Worm (Caenorhabditis elegans) whole organism, L2 larva: ENCODE measurements around the gene hsp-110.

Experiments
- R02D3.7 ChIP-seq: fragments of 150-350 bp; optimal IDR thresholded peaks from 2 replicates; lab custom pipeline; 2014; ENCODE audit warnings: missing biosample characterization, missing genetic modification characterization
- Y55F3AM.14 ChIP-seq: fragments of 200-800 bp; sonication (Bioruptor generic); optimal IDR thresholded peaks from 2 replicates; lab custom pipeline; 2018; ENCODE audit warnings: mild to moderate bottlenecking, missing genetic modification characterization, missing compliant biosample characterization
- alr-1 ChIP-seq: fragments of 150-350 bp; optimal IDR thresholded peaks from 2 replicates; lab custom pipeline; 2014; ENCODE audit warnings: missing biosample characterization, missing genetic modification characterization
- ceh-16 ChIP-seq: fragments of 150-350 bp; optimal IDR thresholded peaks from 2 replicates; lab custom pipeline; 2014; ENCODE audit warnings: missing biosample characterization, missing genetic modification characterization
- ceh-82 ChIP-seq: fragments of 150-350 bp; optimal IDR thresholded peaks from 2 replicates; lab custom pipeline; 2014; ENCODE audit warnings: missing biosample characterization, missing genetic modification characterization
- dmd-4 ChIP-seq: sonication (generic microtip); optimal IDR thresholded peaks from 2 replicates; lab custom pipeline; 2017; ENCODE audit warnings: missing biosample characterization, missing genetic modification characterization
- egl-27 ChIP-seq: sonication (generic microtip); optimal IDR thresholded peaks from 3 replicates; lab custom pipeline; 2017; ENCODE audit warnings: missing biosample characterization, missing genetic modification reagents, missing genetic modification characterization
- elt-1 ChIP-seq: fragments of 150-350 bp; optimal IDR thresholded peaks from 2 replicates; lab custom pipeline; 2014; ENCODE audit warnings: missing biosample characterization, missing genetic modification characterization
- elt-3 ChIP-seq: sonication (generic microtip); optimal IDR thresholded peaks from 2 replicates; lab custom pipeline; 2017; ENCODE audit warnings: missing biosample characterization, missing genetic modification characterization
- fos-1 ChIP-seq: fragments of 150-350 bp; optimal IDR thresholded peaks from 2 replicates; lab custom pipeline; 2014; ENCODE audit warnings: missing biosample characterization, missing genetic modification characterization
- gmeb-1 ChIP-seq: fragments of 150-350 bp; optimal IDR thresholded peaks from 2 replicates; lab custom pipeline; 2014; ENCODE audit warnings: missing biosample characterization, missing genetic modification characterization
- lin-11 ChIP-seq: fragments of 150-350 bp; sonication (generic microtip); optimal IDR thresholded peaks from 2 replicates; lab custom pipeline; 2014; ENCODE audit warnings: missing biosample characterization, missing genetic modification characterization, inconsistent platforms, mixed read lengths
- lin-39 ChIP-seq: fragments of 150-350 bp; optimal IDR thresholded peaks from 2 replicates; lab custom pipeline; 2014; ENCODE audit warnings: missing biosample characterization, missing genetic modification reagents, missing genetic modification characterization
- lsy-2 ChIP-seq, 2 experiments: fragments of 150-350 bp in 1 of 2; sonication (generic microtip) in 1 of 2; optimal IDR thresholded peaks; 2 replicates each; lab custom pipeline; 2014 to 2017; ENCODE audit warnings: missing biosample characterization in 2 of 2, missing genetic modification characterization in 2 of 2
- mbf-1 ChIP-seq: sonication (generic microtip); optimal IDR thresholded peaks from 2 replicates; lab custom pipeline; 2017; ENCODE audit warnings: missing biosample characterization, missing genetic modification characterization
- mdl-1 ChIP-seq, 2 experiments: fragments of 150-350 bp in 1 of 2; sonication (generic microtip) in 1 of 2; optimal IDR thresholded peaks; 2 replicates each; lab custom pipeline; 2017; ENCODE audit warnings: missing biosample characterization in 2 of 2, missing genetic modification characterization in 2 of 2
- nhr-10 ChIP-seq: sonication (generic microtip); optimal IDR thresholded peaks from 2 replicates; lab custom pipeline; 2017; ENCODE audit warnings: missing biosample characterization, missing genetic modification characterization
- nhr-11 ChIP-seq: fragments of 150-350 bp; optimal IDR thresholded peaks from 2 replicates; lab custom pipeline; 2014; ENCODE audit warnings: missing biosample characterization, missing genetic modification characterization
- nhr-12 ChIP-seq: fragments of 150-350 bp; optimal IDR thresholded peaks from 2 replicates; lab custom pipeline; 2014; ENCODE audit warnings: missing biosample characterization, missing genetic modification characterization
- nhr-129 ChIP-seq: fragments of 150-350 bp; optimal IDR thresholded peaks from 2 replicates; lab custom pipeline; 2014; ENCODE audit warnings: missing biosample characterization, missing genetic modification characterization
- nhr-21 ChIP-seq: fragments of 150-350 bp; optimal IDR thresholded peaks from 2 replicates; lab custom pipeline; 2014; ENCODE audit warnings: missing biosample characterization, missing genetic modification characterization
- nhr-23 ChIP-seq: fragments of 150-350 bp; optimal IDR thresholded peaks from 2 replicates; lab custom pipeline; 2014; ENCODE audit warnings: missing biosample characterization, missing genetic modification reagents, missing genetic modification characterization
- nhr-237 ChIP-seq: fragments of 150-350 bp; optimal IDR thresholded peaks from 2 replicates; lab custom pipeline; 2014; ENCODE audit warnings: missing biosample characterization, missing genetic modification characterization
- nhr-25 ChIP-seq: fragments of 150-350 bp; sonication (generic microtip); optimal IDR thresholded peaks from 3 replicates; lab custom pipeline; 2014; ENCODE audit warnings: missing biosample characterization, missing genetic modification characterization
- nhr-6 ChIP-seq: fragments of 150-350 bp; optimal IDR thresholded peaks from 2 replicates; lab custom pipeline; 2014; ENCODE audit warnings: missing biosample characterization, missing genetic modification characterization
- nhr-77 ChIP-seq: fragments of 150-350 bp; optimal IDR thresholded peaks from 2 replicates; lab custom pipeline; 2014; ENCODE audit warnings: missing biosample characterization, missing genetic modification characterization
- peb-1 ChIP-seq: fragments of 150-350 bp; optimal IDR thresholded peaks from 2 replicates; lab custom pipeline; 2014; ENCODE audit warnings: missing biosample characterization, missing genetic modification characterization
- sem-4 ChIP-seq: fragments of 150-350 bp; optimal IDR thresholded peaks from 2 replicates; lab custom pipeline; 2014; ENCODE audit warnings: missing biosample characterization, missing genetic modification reagents, missing genetic modification characterization
- skn-1 ChIP-seq: sonication (generic microtip); optimal IDR thresholded peaks from 2 replicates; lab custom pipeline; 2017; ENCODE audit warnings: missing biosample characterization, missing genetic modification characterization
- sma-3 ChIP-seq: sonication (generic microtip); optimal IDR thresholded peaks from 2 replicates; lab custom pipeline; 2016; ENCODE audit warnings: missing genetic modification reagents, missing genetic modification characterization, missing compliant biosample characterization
- sma-9 ChIP-seq, 2 experiments: fragments of 150-350 bp in 1 of 2; sonication (generic microtip) in 1 of 2; optimal IDR thresholded peaks; 2 replicates each; lab custom pipeline; 2014 to 2016; ENCODE audit warnings: missing genetic modification characterization in 2 of 2, mild to moderate bottlenecking in 1 of 2, missing biosample characterization in 1 of 2, missing compliant biosample characterization in 1 of 2, missing genetic modification reagents in 1 of 2, moderate library complexity in 1 of 2
- snpc-4 ChIP-seq: fragments of 150-350 bp; optimal IDR thresholded peaks from 2 replicates; lab custom pipeline; 2014; ENCODE audit warnings: missing biosample characterization, missing genetic modification characterization
- unc-62 ChIP-seq: fragments of 150-350 bp; optimal IDR thresholded peaks from 2 replicates; lab custom pipeline; 2014; ENCODE audit warnings: missing biosample characterization, missing genetic modification reagents, missing genetic modification characterization
- zag-1 ChIP-seq: fragments of 150-350 bp; optimal IDR thresholded peaks from 2 replicates; lab custom pipeline; 2014; ENCODE audit warnings: missing biosample characterization, missing genetic modification characterization
- ztf-11 ChIP-seq: sonication (generic microtip); optimal IDR thresholded peaks from 2 replicates; lab custom pipeline; 2017; ENCODE audit warnings: missing biosample characterization, missing genetic modification characterization

hsp-110 gene

DNA sequence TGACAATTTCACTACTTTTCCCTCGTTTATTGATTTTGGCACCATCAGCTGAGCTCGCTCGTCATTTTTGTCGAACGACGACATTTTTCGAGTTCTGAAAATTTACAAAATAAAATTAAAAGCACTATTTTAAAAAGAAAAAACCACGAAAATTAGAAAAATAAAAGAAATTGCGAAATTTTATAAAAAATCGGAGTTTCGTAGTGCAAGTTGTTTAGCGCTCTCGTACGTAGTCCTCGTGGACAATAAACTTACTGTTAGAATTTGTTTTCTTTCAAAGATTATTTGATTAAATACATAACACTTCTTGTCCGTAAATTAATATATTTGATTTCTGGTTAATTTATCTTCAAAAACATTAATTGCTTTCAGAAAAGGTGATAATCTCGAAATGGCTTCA is 43.5 kb upstream of the hsp-110 start, which contains the start of the genes ess-2 and F42H10.2 (continued):
- no peak for TF ChIP-seq skn-1
- TF ChIP-seq mdl-1 (tag; optimal IDR thresholded peaks at IDR 0.05; lab: Kevin White, UChicago) = no peak
- no peak for TF ChIP-seq elt-3 (tag; lab: Kevin White, UChicago)
- no peak for TF ChIP-seq mbf-1
- TF ChIP-seq nhr-77 (tag; lab: Kevin White, UChicago) = no peak
- peak; percentile 22 for TF ChIP-seq sma-3
- no peak for TF ChIP-seq dmd-4 (tag; lab: Kevin White, UChicago)
- no peak for TF ChIP-seq ceh-16 (tag; lab: Kevin White, UChicago)
- no peak for TF ChIP-seq peb-1 (tag; lab: Kevin White, UChicago)
- TF ChIP-seq nhr-6 (tag; lab: Kevin White, UChicago) = no peak
- no peak for TF ChIP-seq ceh-82

DNA sequence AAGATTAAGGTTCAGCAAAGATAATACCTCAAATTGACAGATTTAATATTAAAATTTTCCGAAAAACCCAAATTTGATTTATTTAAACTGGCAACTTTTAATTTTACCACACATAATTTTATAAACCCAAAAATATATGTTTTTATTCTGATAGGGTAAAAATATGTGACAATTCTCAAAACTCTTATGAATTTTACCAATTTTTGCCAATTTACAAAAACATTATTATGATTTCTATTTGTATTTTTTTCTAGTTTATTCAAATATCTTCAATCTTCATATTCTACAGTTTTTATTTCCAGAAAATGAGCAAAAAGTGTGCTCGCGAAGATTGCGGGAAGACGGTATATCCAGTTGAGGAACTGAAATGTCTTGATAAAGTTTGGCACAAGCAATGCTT is 37.1 kb upstream of the hsp-110 start, which contains the start of gene F42H10.3:
F42H10.3 (plus strand) TSS at position 301 of the 400 bp plus-strand sequence.
- no peak for TF ChIP-seq egl-27 (tag; lab: Kevin White, UChicago)

DNA sequence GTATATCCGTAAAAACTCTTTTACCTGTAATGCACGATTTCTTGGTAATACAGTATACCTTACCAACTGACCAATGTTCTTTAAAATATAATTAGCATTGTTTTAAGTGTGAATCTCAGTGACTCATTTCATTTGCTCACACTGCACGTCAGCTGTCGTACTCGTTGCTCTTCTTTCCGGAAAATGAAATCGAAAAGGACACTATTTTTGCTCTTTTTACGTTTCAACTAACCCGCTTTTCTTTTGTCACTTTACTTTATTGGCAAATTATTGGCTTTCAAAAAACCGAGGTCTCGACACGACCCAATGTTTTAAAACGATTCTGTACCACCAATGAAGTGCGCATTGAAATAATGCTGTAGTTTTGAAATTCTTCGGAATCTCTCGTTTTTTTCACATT is 33.6 kb upstream of the hsp-110 start, which contains the start of gene F42H10.6:
F42H10.6 (minus strand) TSS at position 101 of the 400 bp plus-strand sequence.
- no peak for TF ChIP-seq lin-11 (tag; lab: Kevin White, UChicago)
- no peak for TF ChIP-seq nhr-129 (tag; lab: Kevin White, UChicago)
- TF ChIP-seq ztf-11 = no peak
- TF ChIP-seq elt-1 = no peak
- TF ChIP-seq nhr-23 (tag; lab: Kevin White, UChicago) = no peak
- no peak for TF ChIP-seq nhr-10
- TF ChIP-seq, all 48 proteins: peak for 0

DNA sequence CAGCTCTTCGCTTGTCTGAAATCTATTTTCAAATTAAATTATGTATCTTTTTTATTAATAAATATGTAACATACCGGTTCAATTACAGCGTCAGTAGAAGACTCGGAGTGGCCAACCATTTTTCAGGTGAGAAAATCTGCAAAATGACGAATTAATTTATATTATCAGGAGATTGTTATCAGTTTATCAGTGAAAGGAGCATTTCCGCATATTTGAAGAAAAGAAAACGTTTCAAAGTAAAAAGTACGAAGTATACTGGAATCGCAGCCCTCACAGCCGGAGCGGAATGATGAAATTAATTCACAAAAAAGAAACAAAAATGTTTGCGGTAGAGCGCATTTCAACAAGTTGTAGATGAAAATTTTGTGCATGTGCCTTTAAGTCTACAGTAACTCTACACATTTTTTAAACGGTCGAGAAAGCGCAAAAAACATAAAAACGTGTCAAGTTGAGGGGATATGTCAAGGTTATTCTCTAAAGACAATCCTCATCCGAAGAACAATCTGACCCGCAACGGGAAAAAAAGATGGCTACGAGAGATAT is 32.7 kb upstream of the hsp-110 start:
- TF ChIP-seq ztf-11 (no peak), sma-9 (GFP tag; optimal IDR thresholded peaks at IDR 0.05; lab: Kevin White, UChicago) (peak; percentile 9), sma-9 (tag; optimal IDR thresholded peaks at IDR 0.05; lab: Kevin White, UChicago) (no peak), lin-39 (tag; lab: Kevin White, UChicago) (no peak), lsy-2 (tag; optimal IDR thresholded peaks at IDR 0.05; lab: Kevin White, UChicago) (no peak), nhr-6 (tag; lab: Kevin White, UChicago) (no peak), nhr-21 (tag; lab: Kevin White, UChicago) (no peak), alr-1 (no peak), snpc-4 (tag; lab: Kevin White, UChicago) (no peak), fos-1 (tag; lab: Kevin White, UChicago) (peak; percentile 63)

DNA sequence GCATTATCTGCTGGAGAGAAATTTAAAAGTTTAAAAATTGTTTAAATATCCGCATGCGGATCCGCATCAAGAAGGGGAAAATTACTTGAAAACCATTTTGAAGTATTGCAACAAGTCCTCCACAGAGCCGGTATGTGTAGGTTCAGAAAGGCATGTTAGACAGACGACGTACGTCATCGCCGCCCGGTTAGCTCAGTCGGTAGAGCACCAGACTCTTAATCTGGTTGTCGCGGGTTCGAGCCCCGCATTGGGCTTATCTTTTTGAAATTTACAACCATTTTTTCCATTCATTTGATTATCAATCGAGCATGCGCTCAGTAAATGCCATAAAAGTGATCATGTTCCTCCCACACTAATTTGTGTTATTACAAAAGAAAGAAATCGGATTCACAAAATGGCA is 26.6 kb upstream of the hsp-110 start:
- TF ChIP-seq gmeb-1 (tag; lab: Kevin White, UChicago) = no peak
- TF ChIP-seq egl-27 (tag; lab: Kevin White, UChicago) = no peak
- TF ChIP-seq nhr-21 (tag; lab: Kevin White, UChicago) = no peak
- TF ChIP-seq sem-4 = no peak
- TF ChIP-seq unc-62 (GFP tag; lab: Kevin White, UChicago) = no peak
- no peak for TF ChIP-seq nhr-77 (tag; lab: Kevin White, UChicago)
- TF ChIP-seq sma-3 = no peak
- TF ChIP-seq nhr-23 (tag; lab: Kevin White, UChicago) = no peak
- no peak for TF ChIP-seq nhr-25 (tag; lab: Kevin White, UChicago)
- TF ChIP-seq zag-1 (tag; lab: Kevin White, UChicago) = no peak
- TF ChIP-seq mdl-1 (tag; optimal IDR thresholded peaks at IDR 0.05; lab: Kevin White, UChicago) = no peak
- no peak for TF ChIP-seq Y55F3AM.14
- TF ChIP-seq ztf-11 = no peak
- TF ChIP-seq dmd-4 (tag; lab: Kevin White, UChicago) = no peak
- TF ChIP-seq R02D3.7 (tag; lab: Kevin White, UChicago) = no peak
- no peak for TF ChIP-seq nhr-10
- no peak for TF ChIP-seq nhr-11
- TF ChIP-seq nhr-237 (tag; lab: Kevin White, UChicago) = no peak
- TF ChIP-seq elt-3 (tag; lab: Kevin White, UChicago) = no peak
- no peak for TF ChIP-seq nhr-12
